Worm (Caenorhabditis elegans) whole organism, young adult: ENCODE results near the gene F21A3.11.
A peak's percentile ranks its signal among the peaks of the same experiment; 100 is the strongest.

Experiments
- B0261.1 ChIP-seq: sonication (generic microtip); optimal IDR thresholded peaks from 2 replicates; lab custom pipeline; 2016; ENCODE audit warnings: mild to moderate bottlenecking, missing genetic modification characterization, moderate library complexity, missing compliant biosample characterization
- B0336.3 ChIP-seq: fragments of 200-800 bp; sonication (Bioruptor generic); IDR thresholded peaks from 2 replicates; pipeline ENCODE4 v1.3.6; 2022; ENCODE audit warnings: missing genetic modification characterization, missing compliant biosample characterization
- D2030.7 ChIP-seq: fragments of 200-800 bp; sonication (Bioruptor generic); IDR thresholded peaks from 2 replicates; pipeline ENCODE4 v1.3.6; 2022; ENCODE audit warnings: missing genetic modification reagents, missing genetic modification characterization, missing compliant biosample characterization
- F23B12.7 ChIP-seq: sonication (generic microtip); optimal IDR thresholded peaks from 2 replicates; lab custom pipeline; 2017; ENCODE audit warnings: missing genetic modification characterization, mild to moderate bottlenecking, missing compliant biosample characterization, antibody characterized with exemption, moderate library complexity; ENCODE audit not compliant: insufficient read depth
- F33H1.4 ChIP-seq: fragments of 200-800 bp; sonication (Bioruptor generic); IDR thresholded peaks from 2 replicates; pipeline ENCODE4 v1.3.6; 2022; ENCODE audit warnings: missing genetic modification reagents, missing genetic modification characterization, missing compliant biosample characterization
- F49E8.2 ChIP-seq: sonication (generic microtip); optimal IDR thresholded peaks from 3 replicates; lab custom pipeline; 2017; ENCODE audit warnings: missing genetic modification characterization, mild to moderate bottlenecking, missing compliant biosample characterization, antibody characterized with exemption, moderate library complexity; ENCODE audit not compliant: insufficient read depth
- F52B5.7 ChIP-seq: sonication (generic microtip); optimal IDR thresholded peaks from 2 replicates; lab custom pipeline; 2016; ENCODE audit warnings: mild to moderate bottlenecking, missing genetic modification characterization, missing compliant biosample characterization
- Y79H2A.3 ChIP-seq: fragments of 200-800 bp; sonication (Bioruptor generic); conservative IDR thresholded peaks from 2 replicates; pipeline ENCODE4 v1.3.6; 2022; ENCODE audit warnings: missing genetic modification reagents, missing genetic modification characterization, missing compliant biosample characterization
- ZK185.1 ChIP-seq: sonication (generic microtip); optimal IDR thresholded peaks from 2 replicates; lab custom pipeline; 2016; ENCODE audit warnings: mild to moderate bottlenecking, missing genetic modification characterization, missing compliant biosample characterization; ENCODE audit not compliant: poor library complexity, severe bottlenecking
- akir-1 ChIP-seq: fragments of 200-800 bp; sonication (Bioruptor generic); optimal IDR thresholded peaks from 2 replicates; lab custom pipeline; 2018; ENCODE audit warnings: mild to moderate bottlenecking, missing genetic modification characterization, moderate library complexity, missing compliant biosample characterization
- aptf-2 ChIP-seq: fragments of 200-800 bp; sonication (Bioruptor generic); conservative IDR thresholded peaks from 2 replicates; pipeline ENCODE4 v1.3.6; 2022; ENCODE audit warnings: missing genetic modification reagents, missing genetic modification characterization, missing compliant biosample characterization
- attf-5 ChIP-seq: fragments of 200-800 bp; sonication (Bioruptor generic); optimal IDR thresholded peaks from 2 replicates; lab custom pipeline; 2018; ENCODE audit warnings: mild to moderate bottlenecking, missing genetic modification characterization, missing compliant biosample characterization
- bed-2 ChIP-seq: fragments of 200-800 bp; sonication (Bioruptor generic); IDR thresholded peaks from 2 replicates; pipeline ENCODE4 v1.3.6; 2022; ENCODE audit warnings: missing genetic modification reagents, missing genetic modification characterization, missing compliant biosample characterization
- ceh-27 ChIP-seq: fragments of 200-800 bp; sonication (Bioruptor generic); optimal IDR thresholded peaks from 2 replicates; lab custom pipeline; 2018; ENCODE audit warnings: mild to moderate bottlenecking, missing genetic modification characterization, moderate library complexity, missing compliant biosample characterization
- ceh-91 ChIP-seq: fragments of 200-800 bp; sonication (Bioruptor generic); IDR thresholded peaks from 2 replicates; pipeline ENCODE4 v1.3.6; 2022; ENCODE audit warnings: missing genetic modification reagents, missing genetic modification characterization, missing compliant biosample characterization
- die-1 ChIP-seq: sonication (generic microtip); optimal IDR thresholded peaks from 2 replicates; lab custom pipeline; 2016; ENCODE audit warnings: missing genotype, mild to moderate bottlenecking, missing genetic modification characterization, missing compliant biosample characterization
- dox-1 ChIP-seq: fragments of 200-800 bp; sonication (Bioruptor generic); IDR thresholded peaks from 2 replicates; pipeline ENCODE4 v1.3.6; 2022; ENCODE audit warnings: missing genetic modification reagents, missing genetic modification characterization, missing compliant biosample characterization
- egrh-3 ChIP-seq: fragments of 200-800 bp; sonication (Bioruptor generic); IDR thresholded peaks from 2 replicates; pipeline ENCODE4 v1.3.6; 2022; ENCODE audit warnings: missing genetic modification reagents, missing genetic modification characterization, missing compliant biosample characterization
- fkh-3 ChIP-seq: sonication (generic microtip); optimal IDR thresholded peaks from 2 replicates; lab custom pipeline; 2016; ENCODE audit warnings: mild to moderate bottlenecking, missing genetic modification characterization, missing compliant biosample characterization
- him-1 ChIP-seq: sonication (generic microtip); optimal IDR thresholded peaks from 2 replicates; lab custom pipeline; 2016; ENCODE audit warnings: missing genotype, missing genetic modification reagents, missing genetic modification characterization, missing compliant biosample characterization
- hmg-1.2 ChIP-seq: fragments of 200-800 bp; sonication (Bioruptor generic); IDR thresholded peaks from 2 replicates; pipeline ENCODE4 v1.3.6; 2022; ENCODE audit warnings: missing genetic modification reagents, missing genetic modification characterization, missing compliant biosample characterization
- hsf-1 ChIP-seq: fragments of 200-800 bp; sonication (Bioruptor generic); IDR thresholded peaks from 2 replicates; pipeline ENCODE4 v1.3.6; 2022; ENCODE audit warnings: missing genetic modification reagents, missing genetic modification characterization, missing compliant biosample characterization
- lin-26 ChIP-seq: fragments of 200-800 bp; sonication (Bioruptor generic); IDR thresholded peaks from 2 replicates; pipeline ENCODE4 v1.3.6; 2022; ENCODE audit warnings: missing genetic modification reagents, missing genetic modification characterization, missing compliant biosample characterization
- lsl-1 ChIP-seq: fragments of 200-800 bp; sonication (Bioruptor generic); optimal IDR thresholded peaks from 2 replicates; lab custom pipeline; 2018; ENCODE audit warnings: mild to moderate bottlenecking, missing genetic modification characterization, moderate library complexity, missing compliant biosample characterization
- madf-10 ChIP-seq: sonication (generic microtip); optimal IDR thresholded peaks from 2 replicates; lab custom pipeline; 2016; ENCODE audit warnings: mild to moderate bottlenecking, missing genetic modification characterization, missing compliant biosample characterization
- madf-6 ChIP-seq: fragments of 200-800 bp; sonication (Bioruptor generic); IDR thresholded peaks from 2 replicates; pipeline ENCODE4 v1.3.6; 2022; ENCODE audit warnings: missing genetic modification reagents, missing genetic modification characterization, missing compliant biosample characterization
- mcd-1 ChIP-seq: fragments of 200-800 bp; sonication (Bioruptor generic); IDR thresholded peaks from 2 replicates; pipeline ENCODE4 v1.3.6; 2022; ENCODE audit warnings: missing genetic modification reagents, missing genetic modification characterization, missing compliant biosample characterization
- nhr-27 ChIP-seq: fragments of 200-800 bp; sonication (Bioruptor generic); optimal IDR thresholded peaks from 2 replicates; lab custom pipeline; 2018; ENCODE audit warnings: mild to moderate bottlenecking, missing genetic modification characterization, moderate library complexity, missing compliant biosample characterization
- nhr-80 ChIP-seq: sonication (generic microtip); optimal IDR thresholded peaks from 2 replicates; lab custom pipeline; 2016; ENCODE audit warnings: missing genetic modification characterization, missing compliant biosample characterization
- nhr-90 ChIP-seq: sonication (generic microtip); optimal IDR thresholded peaks from 2 replicates; lab custom pipeline; 2016; ENCODE audit warnings: missing genotype, mild to moderate bottlenecking, missing genetic modification characterization, missing compliant biosample characterization
- pbrm-1 ChIP-seq: fragments of 200-800 bp; sonication (Bioruptor generic); IDR thresholded peaks from 2 replicates; pipeline ENCODE4 v1.3.6; 2022; ENCODE audit warnings: missing genetic modification reagents, missing genetic modification characterization, missing compliant biosample characterization
- rcor-1 ChIP-seq: fragments of 200-800 bp; sonication (Bioruptor generic); IDR thresholded peaks from 2 replicates; pipeline ENCODE4 v1.3.6; 2022; ENCODE audit warnings: missing genetic modification reagents, missing genetic modification characterization, missing compliant biosample characterization
- rpc-1 ChIP-seq, 2 experiments: fragments of 150-350 bp in 1 of 2; sonication (generic microtip) in 1 of 2; optimal IDR thresholded peaks; 2 replicates each; lab custom pipeline; 2014 to 2018; ENCODE audit warnings: missing biosample characterization in 1 of 2, missing genetic modification characterization in 1 of 2, missing genetic modification reagents in 1 of 2, missing genotype in 1 of 2
- snpc-3.4 ChIP-seq: sonication (generic microtip); optimal IDR thresholded peaks from 2 replicates; lab custom pipeline; 2017; ENCODE audit warnings: missing genetic modification characterization, mild to moderate bottlenecking, missing compliant biosample characterization, antibody characterized with exemption, moderate library complexity, missing genotype, missing genetic modification reagents
- snpc-4 ChIP-seq, 5 experiments: fragments of 150-350 bp in 1 of 5; sonication (generic microtip) in 4 of 5; optimal IDR thresholded peaks; 2 replicates each; lab custom pipeline; 2014 to 2018; ENCODE audit warnings: missing genetic modification characterization in 5 of 5, missing biosample characterization in 3 of 5, antibody characterized with exemption in 2 of 5, mild to moderate bottlenecking in 2 of 5, missing compliant biosample characterization in 2 of 5, missing genotype in 2 of 5, moderate library complexity in 2 of 5, missing genetic modification reagents in 1 of 5
- sptf-2 ChIP-seq: fragments of 200-800 bp; sonication (Bioruptor generic); optimal IDR thresholded peaks from 2 replicates; lab custom pipeline; 2018; ENCODE audit warnings: mild to moderate bottlenecking, missing genetic modification characterization, missing compliant biosample characterization
- tbp1 ChIP-seq: fragments of 200-800 bp; sonication (Bioruptor generic); optimal IDR thresholded peaks from 2 replicates; lab custom pipeline; 2018; ENCODE audit warnings: mild to moderate bottlenecking, missing genetic modification characterization, missing compliant biosample characterization
- zfh-2 ChIP-seq: fragments of 200-800 bp; sonication (Bioruptor generic); conservative IDR thresholded peaks from 2 replicates; pipeline ENCODE4 v1.3.6; 2022; ENCODE audit warnings: missing genetic modification reagents, missing genetic modification characterization, missing compliant biosample characterization
- zim-3 ChIP-seq: sonication (generic microtip); optimal IDR thresholded peaks from 2 replicates; lab custom pipeline; 2017; ENCODE audit warnings: mild to moderate bottlenecking, missing genetic modification characterization, moderate library complexity, missing compliant biosample characterization
- ztf-18 ChIP-seq: sonication (generic microtip); optimal IDR thresholded peaks from 2 replicates; lab custom pipeline; 2016; ENCODE audit warnings: missing genotype, mild to moderate bottlenecking, missing genetic modification characterization, missing compliant biosample characterization
- ztf-25 ChIP-seq: fragments of 200-800 bp; sonication (Bioruptor generic); IDR thresholded peaks from 2 replicates; pipeline ENCODE4 v1.3.6; 2022; ENCODE audit warnings: missing genetic modification reagents, missing genetic modification characterization, missing compliant biosample characterization
- ztf-26 ChIP-seq: sonication (generic microtip); optimal IDR thresholded peaks from 2 replicates; lab custom pipeline; 2017; ENCODE audit warnings: missing genetic modification characterization, missing compliant biosample characterization

F21A3.11 gene

DNA sequence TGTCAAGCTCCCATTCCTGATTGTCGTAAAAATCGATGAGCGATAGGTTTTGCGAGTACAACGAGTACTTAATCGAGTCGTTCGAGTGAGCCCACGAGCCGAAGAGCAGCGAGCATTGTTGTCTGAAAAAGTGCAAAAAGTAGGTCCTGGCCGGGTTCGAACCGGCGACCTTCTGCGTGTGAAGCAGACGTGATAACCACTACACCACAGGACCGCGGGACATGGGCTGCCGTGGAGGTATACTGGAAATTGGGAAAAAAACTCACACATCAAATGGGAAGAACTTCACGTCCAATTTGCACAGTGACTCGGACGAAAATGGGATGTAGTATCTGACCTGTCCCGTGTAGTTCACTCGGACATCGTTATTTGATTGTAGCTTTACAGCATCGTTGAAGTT is 17.6 kb downstream of the F21A3.11 start:
- TF ChIP-seq rcor-1 (GFP tag; lab: Robert Waterston, UW) (no peak), ztf-18 (peak; percentile 5), ceh-27 (GFP tag; lab: Kevin White, UChicago) (peak; percentile 39), hmg-1.2 (peak; percentile 41; the same call in 1 of the 2 replicates), nhr-80 (tag; lab: Kevin White, UChicago) (peak; percentile 17), die-1 (peak; percentile 40), akir-1 (GFP tag; lab: Kevin White, UChicago) (no peak), lsl-1 (peak; percentile 40), F33H1.4 (GFP tag; lab: Robert Waterston, UW) (peak; percentile 54; the same call in 1 of the 2 replicates), snpc-3.4 (tag; lab: Kevin White, UChicago) (peak; percentile 6), rpc-1 (optimal IDR thresholded peaks at IDR 0.05; lab: Kevin White, UChicago) (peak; percentile 47), rpc-1 (tag; optimal IDR thresholded peaks at IDR 0.05; lab: Kevin White, UChicago) (peak; percentile 73), lin-26 (peak; percentile 75; the same call in 1 of the 2 replicates), madf-10 (tag; lab: Kevin White, UChicago) (no peak), dox-1 (GFP tag; lab: Robert Waterston, UW) (peak; percentile 77), hsf-1 (GFP tag; lab: Robert Waterston, UW) (0 out of 2 replicates have a peak, but pooled peaks have one; percentile 10), ZK185.1 (tag; lab: Kevin White, UChicago) (no peak), ztf-26 (tag; lab: Kevin White, UChicago) (peak; percentile 13), fkh-3 (tag; lab: Kevin White, UChicago) (no peak), F52B5.7 (tag; lab: Kevin White, UChicago) (peak; percentile 16), snpc-4 (GFP tag; optimal IDR thresholded peaks at IDR 0.05; lab: Kevin White, UChicago) (no peak), snpc-4 (tag; optimal IDR thresholded peaks at IDR 0.05; lab: Kevin White, UChicago) (peak in 1 of 4 experiments; percentile 45), B0336.3 (GFP tag; lab: Robert Waterston, UW) (no peak), ztf-25 (no peak), bed-2 (GFP tag; lab: Robert Waterston, UW) (no peak), him-1 (peak; percentile 65), zim-3 (peak; percentile 54), Y79H2A.3 (GFP tag; lab: Robert Waterston, UW) (no peak), ceh-91 (GFP tag; lab: Robert Waterston, UW) (no peak), pbrm-1 (GFP tag; lab: Robert Waterston, UW) (peak; percentile 63), mcd-1 (GFP tag; lab: Robert Waterston, UW) (0 out of 2 replicates have a peak, but pooled peaks have one; percentile 8), nhr-90 (tag; lab: Kevin White, UChicago) (peak; percentile 51), F23B12.7 (tag; lab: Kevin White, UChicago) (peak; percentile 33), madf-6 (GFP tag; lab: Robert Waterston, UW) (peak; percentile 23; the same call in 1 of the 2 replicates), zfh-2 (GFP tag; lab: Robert Waterston, UW) (peak; percentile 50; the same call in 1 of the 2 replicates), B0261.1 (tag; lab: Kevin White, UChicago) (peak; percentile 77), tbp1 (peak; percentile 89), egrh-3 (GFP tag; lab: Robert Waterston, UW) (no peak), sptf-2 (GFP tag; lab: Kevin White, UChicago) (no peak), D2030.7 (GFP tag; lab: Robert Waterston, UW) (peak; percentile 66), attf-5 (no peak), aptf-2 (0 out of 2 replicates have a peak, but pooled peaks have one; percentile 32), nhr-27 (tag; lab: Kevin White, UChicago) (no peak), F49E8.2 (tag; lab: Kevin White, UChicago) (peak; percentile 22)
- TF ChIP-seq, all 124 proteins: peak for 28
